Worm (Caenorhabditis elegans) whole organism, late embryonic: ENCODE data around the gene T19D12.10.

ENCODE experiments used
- ama-1 ChIP-seq: fragments of 150-350 bp; optimal IDR thresholded peaks from 2 replicates; lab custom pipeline; 2014
- ceh-19 ChIP-seq: fragments of 200-800 bp; sonication (Bioruptor generic); optimal IDR thresholded peaks from 2 replicates; lab custom pipeline; 2018; ENCODE audit warnings: mild to moderate bottlenecking, missing genetic modification characterization, missing compliant biosample characterization
- ceh-24 ChIP-seq: sonication (generic microtip); optimal IDR thresholded peaks from 2 replicates; lab custom pipeline; 2016; ENCODE audit warnings: mild to moderate bottlenecking, missing genetic modification characterization, missing compliant biosample characterization
- ceh-30 ChIP-seq: fragments of 150-350 bp; optimal IDR thresholded peaks from 2 replicates; lab custom pipeline; 2014; ENCODE audit warnings: missing biosample characterization, missing genetic modification characterization
- ceh-6 ChIP-seq: fragments of 200-800 bp; sonication (Bioruptor generic); optimal IDR thresholded peaks from 2 replicates; lab custom pipeline; 2018; ENCODE audit warnings: mild to moderate bottlenecking, missing genetic modification characterization, missing compliant biosample characterization
- fax-1 ChIP-seq: sonication (generic microtip); optimal IDR thresholded peaks from 2 replicates; lab custom pipeline; 2016; ENCODE audit warnings: missing genotype, missing genetic modification characterization, missing compliant biosample characterization
- fkh-10 ChIP-seq: fragments of 150-350 bp; optimal IDR thresholded peaks from 2 replicates; lab custom pipeline; 2014; ENCODE audit warnings: missing biosample characterization, missing genetic modification reagents, missing genetic modification characterization
- nhr-11 ChIP-seq: fragments of 150-350 bp; optimal IDR thresholded peaks from 2 replicates; lab custom pipeline; 2014; ENCODE audit warnings: missing biosample characterization, missing genetic modification characterization
- pqm-1 ChIP-seq: sonication (generic microtip); optimal IDR thresholded peaks from 2 replicates; lab custom pipeline; 2016; ENCODE audit warnings: missing genetic modification characterization, missing compliant biosample characterization
- sox-2 ChIP-seq: fragments of 200-800 bp; sonication (Bioruptor generic); IDR thresholded peaks from 2 replicates; pipeline ENCODE4 v1.3.6; 2022; ENCODE audit warnings: missing genetic modification reagents, missing genetic modification characterization, missing compliant biosample characterization
- tbx-7 ChIP-seq: sonication (generic microtip); optimal IDR thresholded peaks from 2 replicates; lab custom pipeline; 2016; ENCODE audit warnings: missing genotype, missing genetic modification characterization, missing compliant biosample characterization
- unc-42 ChIP-seq: sonication (generic microtip); optimal IDR thresholded peaks from 2 replicates; lab custom pipeline; 2016; ENCODE audit warnings: missing genotype, missing genetic modification characterization, missing compliant biosample characterization
- zip-5 ChIP-seq: sonication (generic microtip); optimal IDR thresholded peaks from 2 replicates; lab custom pipeline; 2016; ENCODE audit warnings: missing genetic modification characterization, missing compliant biosample characterization

- TF ChIP-seq zip-5 (tag; lab: Kevin White, UChicago) = no peak
- no peak for TF ChIP-seq ceh-24 (tag; lab: Kevin White, UChicago)
- TF ChIP-seq sox-2 (GFP tag; lab: Robert Waterston, UW) = no peak
- no peak for TF ChIP-seq fkh-10 (GFP tag; lab: Kevin White, UChicago)
- TF ChIP-seq ceh-30 = no peak
- no peak for TF ChIP-seq ceh-19 (GFP tag; lab: Kevin White, UChicago)
- no peak for TF ChIP-seq pqm-1 (tag; lab: Kevin White, UChicago)
- TF ChIP-seq fax-1 (tag; lab: Kevin White, UChicago) = no peak
- TF ChIP-seq ceh-6 (GFP tag; lab: Kevin White, UChicago) = no peak
- no peak for TF ChIP-seq ama-1 (lab: Kevin White, UChicago)
- no peak for TF ChIP-seq tbx-7
- TF ChIP-seq nhr-11 = no peak
- no peak for TF ChIP-seq unc-42 (tag; lab: Kevin White, UChicago)
Observed at ce11 chrII:6612544-6612943, 46.1 kb downstream of the T19D12.10 start.
